Fruit fly (Drosophila melanogaster) whole organism, prepupa: ENCODE data around the gene Klp61F.

ENCODE experiments used
- Blimp-1 ChIP-seq: fragments of 200-800 bp; sonication (Bioruptor generic); optimal IDR thresholded peaks from 3 replicates; lab custom pipeline; 2017; ENCODE audit warnings: missing biosample characterization, missing genetic modification characterization, mild to moderate bottlenecking, moderate library complexity, missing genetic modification reagents
- CG11294 ChIP-seq: fragments of 200-800 bp; sonication (Bioruptor generic); IDR thresholded peaks from 2 replicates; pipeline ENCODE4 v1.3.6; 2022; ENCODE audit warnings: missing biosample characterization, missing genetic modification characterization
- CG11762 ChIP-seq: fragments of 200-800 bp; sonication (Bioruptor generic); optimal IDR thresholded peaks from 3 replicates; lab custom pipeline; 2016; ENCODE audit warnings: missing biosample characterization, missing genetic modification characterization; ENCODE audit not compliant: insufficient read depth
- CG1621 ChIP-seq: fragments of 200-800 bp; sonication (Bioruptor generic); optimal IDR thresholded peaks from 3 replicates; lab custom pipeline; 2018; ENCODE audit warnings: missing biosample characterization, mild to moderate bottlenecking, missing genetic modification characterization
- CG3032 ChIP-seq: fragments of 200-800 bp; optimal IDR thresholded peaks from 2 replicates; lab custom pipeline; 2019; ENCODE audit warnings: missing biosample characterization, mild to moderate bottlenecking, missing genetic modification characterization, moderate library complexity
- CG31627 ChIP-seq: fragments of 200-800 bp; sonication (Bioruptor generic); optimal IDR thresholded peaks from 3 replicates; lab custom pipeline; 2016; ENCODE audit warnings: missing biosample characterization, missing genetic modification characterization
- CG4318 ChIP-seq: fragments of 200-800 bp; sonication (Bioruptor generic); optimal IDR thresholded peaks from 3 replicates; lab custom pipeline; 2017; ENCODE audit warnings: missing biosample characterization, mild to moderate bottlenecking, missing genetic modification characterization
- CG6163 ChIP-seq: fragments of 200-800 bp; sonication (Bioruptor generic); IDR thresholded peaks from 3 replicates; pipeline ENCODE4 v1.3.6; 2022; ENCODE audit warnings: missing biosample characterization, missing genetic modification characterization
- CG6792 ChIP-seq: fragments of 200-800 bp; sonication (Bioruptor generic); optimal IDR thresholded peaks from 3 replicates; lab custom pipeline; 2016; ENCODE audit warnings: missing biosample characterization, missing genetic modification characterization
- CG6808 ChIP-seq: fragments of 200-800 bp; sonication (Bioruptor generic); optimal IDR thresholded peaks from 3 replicates; lab custom pipeline; 2017; ENCODE audit warnings: missing biosample characterization, missing genetic modification characterization, mild to moderate bottlenecking, moderate library complexity, missing genetic modification reagents
- CG6854 ChIP-seq: fragments of 200-800 bp; sonication (Bioruptor generic); optimal IDR thresholded peaks from 2 replicates; lab custom pipeline; 2017; ENCODE audit warnings: missing biosample characterization, mild to moderate bottlenecking, missing genetic modification characterization
- CG7368 ChIP-seq: fragments of 200-800 bp; sonication (Bioruptor generic); optimal IDR thresholded peaks from 3 replicates; lab custom pipeline; 2016; ENCODE audit warnings: missing biosample characterization, missing genetic modification characterization
- CG8119 ChIP-seq: fragments of 200-800 bp; sonication (Bioruptor generic); IDR thresholded peaks from 3 replicates; pipeline ENCODE4 v1.3.6; 2022; ENCODE audit warnings: missing biosample characterization, missing genetic modification characterization
- CG8319 ChIP-seq: fragments of 200-800 bp; sonication (Bioruptor generic); optimal IDR thresholded peaks from 3 replicates; lab custom pipeline; 2016; ENCODE audit warnings: missing biosample characterization, missing genetic modification characterization
- CG8632 ChIP-seq: fragments of 200-800 bp; sonication (Bioruptor generic); optimal IDR thresholded peaks from 3 replicates; lab custom pipeline; 2016; ENCODE audit warnings: missing biosample characterization, missing genetic modification characterization
- CG9139 ChIP-seq: fragments of 200-800 bp; sonication (Bioruptor generic); optimal IDR thresholded peaks from 3 replicates; lab custom pipeline; 2017; ENCODE audit warnings: missing biosample characterization, mild to moderate bottlenecking, missing genetic modification characterization
- Eip78C ChIP-seq: fragments of 200-800 bp; sonication (Bioruptor generic); peaks from one replicate; lab custom pipeline; 2016; ENCODE audit warnings: missing biosample characterization, missing genetic modification characterization
- Eip93F ChIP-seq: fragments of 200-800 bp; sonication (Bioruptor generic); optimal IDR thresholded peaks from 2 replicates; lab custom pipeline; 2016; ENCODE audit warnings: missing biosample characterization, mild to moderate bottlenecking, missing genetic modification characterization
- Ets21C ChIP-seq: fragments of 200-800 bp; sonication (Bioruptor generic); optimal IDR thresholded peaks from 3 replicates; lab custom pipeline; 2016; ENCODE audit warnings: missing biosample characterization, missing genetic modification characterization
- Ets96B ChIP-seq: fragments of 200-800 bp; optimal IDR thresholded peaks from 2 replicates; lab custom pipeline; 2019; ENCODE audit warnings: missing biosample characterization, mild to moderate bottlenecking, missing genetic modification characterization, moderate library complexity
- Gug ChIP-seq: fragments of 200-800 bp; sonication (Bioruptor generic); IDR thresholded peaks from 2 replicates; pipeline ENCODE4 v1.3.6; 2022; ENCODE audit warnings: missing biosample characterization, missing genetic modification characterization
- Hr39 ChIP-seq: fragments of 200-800 bp; sonication (Bioruptor generic); optimal IDR thresholded peaks from 2 replicates; lab custom pipeline; 2016; ENCODE audit warnings: missing biosample characterization, missing genetic modification characterization
- Lpt ChIP-seq: fragments of 200-800 bp; sonication (Bioruptor generic); optimal IDR thresholded peaks from 3 replicates; lab custom pipeline; 2016; ENCODE audit warnings: missing biosample characterization, missing genetic modification characterization
- Met ChIP-seq: fragments of 200-800 bp; sonication (Bioruptor generic); optimal IDR thresholded peaks from 3 replicates; lab custom pipeline; 2016; ENCODE audit warnings: missing biosample characterization, missing genetic modification characterization
- Smox ChIP-seq: fragments of 200-800 bp; sonication (Bioruptor generic); optimal IDR thresholded peaks from 3 replicates; lab custom pipeline; 2016; ENCODE audit warnings: missing biosample characterization, missing genetic modification characterization
- Sox102F ChIP-seq: fragments of 200-800 bp; sonication (Bioruptor generic); optimal IDR thresholded peaks from 2 replicates; lab custom pipeline; 2016; ENCODE audit warnings: missing biosample characterization, mild to moderate bottlenecking, missing genetic modification characterization
- Sox15 ChIP-seq: fragments of 200-800 bp; sonication (Bioruptor generic); optimal IDR thresholded peaks from 3 replicates; lab custom pipeline; 2016; ENCODE audit warnings: missing biosample characterization, missing genetic modification characterization
- acj6 ChIP-seq: fragments of 200-800 bp; sonication (Bioruptor generic); optimal IDR thresholded peaks from 3 replicates; lab custom pipeline; 2016; ENCODE audit warnings: missing biosample characterization, missing genetic modification characterization
- dac ChIP-seq: fragments of 200-800 bp; sonication (Bioruptor generic); optimal IDR thresholded peaks from 2 replicates; lab custom pipeline; 2017; ENCODE audit warnings: missing biosample characterization, mild to moderate bottlenecking, missing genetic modification characterization
- eg ChIP-seq: fragments of 200-800 bp; sonication (Bioruptor generic); IDR thresholded peaks from 3 replicates; pipeline ENCODE4 v1.3.6; 2022; ENCODE audit warnings: missing biosample characterization, missing genetic modification characterization
- esn ChIP-seq: fragments of 200-800 bp; sonication (Bioruptor generic); optimal IDR thresholded peaks from 2 replicates; lab custom pipeline; 2016; ENCODE audit warnings: missing biosample characterization, mild to moderate bottlenecking, missing genetic modification characterization, moderate library complexity
- fkh ChIP-seq: fragments of 200-800 bp; sonication (Bioruptor generic); optimal IDR thresholded peaks from 3 replicates; lab custom pipeline; 2017; ENCODE audit warnings: missing biosample characterization, mild to moderate bottlenecking, missing genetic modification characterization, moderate library complexity
- net ChIP-seq: fragments of 200-800 bp; sonication (Bioruptor generic); optimal IDR thresholded peaks from 3 replicates; lab custom pipeline; 2016; ENCODE audit warnings: missing biosample characterization, missing genetic modification characterization
- pdm3 ChIP-seq: fragments of 200-800 bp; sonication (Bioruptor generic); optimal IDR thresholded peaks from 3 replicates; lab custom pipeline; 2016; ENCODE audit warnings: missing biosample characterization, missing genetic modification characterization
- salr ChIP-seq, 2 experiments: fragments of 200-800 bp; sonication (Bioruptor generic); optimal IDR thresholded peaks; 3 replicates each; lab custom pipeline; 2016 to 2018; ENCODE audit warnings: missing biosample characterization in 2 of 2, missing genetic modification characterization in 2 of 2, mild to moderate bottlenecking in 1 of 2
- ss ChIP-seq, 2 experiments: fragments of 200-800 bp; sonication (Bioruptor generic); optimal IDR thresholded peaks; 2 replicates in 1 of 2; 3 replicates in 1 of 2; lab custom pipeline; 2017 to 2018; ENCODE audit warnings: mild to moderate bottlenecking in 2 of 2, missing biosample characterization in 2 of 2, missing genetic modification characterization in 2 of 2, moderate library complexity in 1 of 2
- svp ChIP-seq: fragments of 200-800 bp; sonication (Bioruptor generic); peaks from one replicate; lab custom pipeline; 2016; ENCODE audit warnings: missing biosample characterization, missing genetic modification characterization
- topi ChIP-seq: fragments of 200-800 bp; sonication (Bioruptor generic); optimal IDR thresholded peaks from 3 replicates; lab custom pipeline; 2016; ENCODE audit warnings: missing biosample characterization, missing genetic modification characterization

Klp61F gene

DNA sequence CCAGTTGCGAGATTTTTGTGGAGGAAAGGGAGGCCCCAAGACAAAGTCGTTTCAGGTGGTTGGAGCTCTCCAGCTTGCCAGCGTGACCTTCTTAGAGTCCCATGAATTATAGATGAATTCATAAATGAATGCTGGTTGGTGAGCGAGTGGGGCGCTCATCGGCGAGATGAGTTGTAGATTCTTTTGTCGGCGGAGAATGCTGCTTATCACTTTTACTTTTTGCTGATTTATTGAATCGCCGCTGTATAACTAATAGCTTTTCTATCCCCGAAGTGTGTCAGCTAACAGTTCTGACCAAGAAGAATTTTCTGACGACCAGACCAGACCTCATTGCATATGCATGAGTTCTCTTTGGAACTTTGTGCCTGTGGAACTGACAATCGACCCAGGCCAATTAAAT is 33.6 kb downstream of the Klp61F start:
- TF ChIP-seq CG3032: no peak
- no peak for TF ChIP-seq CG9139 (GFP tag; lab: Kevin White, UChicago)
- no peak for TF ChIP-seq Sox102F (GFP tag; lab: Kevin White, UChicago)
- TF ChIP-seq CG11762 (GFP tag; lab: Kevin White, UChicago): no peak
- TF ChIP-seq fkh (GFP tag; lab: Kevin White, UChicago): no peak
- no peak for TF ChIP-seq CG6854 (GFP tag; lab: Kevin White, UChicago)
- TF ChIP-seq ss (GFP tag; optimal IDR thresholded peaks at IDR 0.05; lab: Kevin White, UChicago): no peak
- no peak for TF ChIP-seq eg (GFP tag; lab: Robert Waterston, UW)
- TF ChIP-seq CG7368 (GFP tag; lab: Kevin White, UChicago): no peak

DNA sequence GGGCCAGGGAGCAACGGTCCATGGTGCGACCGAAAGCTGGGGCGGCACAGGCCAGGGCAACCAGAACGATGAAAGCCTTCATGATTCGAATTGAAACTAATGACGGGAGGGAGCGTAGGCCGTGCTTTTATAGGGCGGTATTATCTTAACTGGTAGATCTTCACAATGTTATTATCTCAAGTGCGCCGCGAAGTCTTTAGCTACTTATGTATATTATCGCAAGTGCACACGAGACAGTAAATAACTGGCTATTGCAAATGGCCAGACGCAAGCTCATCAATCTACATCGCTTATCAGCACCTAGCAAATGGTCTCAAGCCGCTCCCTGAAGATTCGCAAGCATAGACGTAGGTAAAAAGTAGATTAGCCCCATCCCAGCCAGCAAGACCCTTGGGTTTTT is 34.6 kb downstream of the Klp61F start, which contains the start of gene LysD:
Gene LysD, minus strand, starts transcription at position 101 of the 400 bp plus-strand sequence.
- no peak for TF ChIP-seq Hr39 (GFP tag; lab: Kevin White, UChicago)
- no peak for TF ChIP-seq CG8119 (GFP tag; lab: Robert Waterston, UW)
- no peak for TF ChIP-seq Lpt (GFP tag; lab: Kevin White, UChicago)
- TF ChIP-seq, all 60 proteins: peak for 0

DNA sequence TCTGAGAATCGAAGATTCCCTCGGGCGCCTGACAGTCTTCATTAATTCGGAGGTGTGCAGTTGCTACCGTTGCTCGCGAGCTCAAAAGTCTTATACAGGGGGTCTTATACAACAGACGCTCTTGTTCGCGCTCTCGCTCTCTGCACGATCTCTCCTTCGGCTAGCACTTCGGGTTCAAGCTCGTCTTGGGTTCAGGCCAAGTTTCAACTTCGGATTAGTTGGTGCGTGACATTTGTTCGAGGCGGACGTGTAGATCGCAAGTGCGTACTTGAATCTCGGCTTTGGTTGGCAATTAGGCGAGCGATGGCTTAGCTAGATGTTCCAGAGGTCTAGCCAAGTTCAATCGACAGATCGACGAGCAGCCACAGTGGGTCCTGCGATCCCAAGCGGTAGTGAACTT is 37.5 kb downstream of the Klp61F start:
- TF ChIP-seq ss (GFP tag; optimal IDR thresholded peaks at IDR 0.05; lab: Kevin White, UChicago) (peak in 1 of 2 experiments; percentile 26), Eip78C (GFP tag; lab: Kevin White, UChicago) (peak; percentile 63), CG3032 (no peak), Lpt (GFP tag; lab: Kevin White, UChicago) (peak; percentile 23), net (GFP tag; lab: Kevin White, UChicago) (peak; percentile 4), eg (GFP tag; lab: Robert Waterston, UW) (0 out of 3 replicates have a peak, but pooled peaks have one; percentile 43), svp (GFP tag; lab: Kevin White, UChicago) (peak; percentile 57), topi (GFP tag; lab: Kevin White, UChicago) (no peak), CG8119 (GFP tag; lab: Robert Waterston, UW) (peak; percentile 28; the same call in 1 of the 3 replicates)

DNA sequence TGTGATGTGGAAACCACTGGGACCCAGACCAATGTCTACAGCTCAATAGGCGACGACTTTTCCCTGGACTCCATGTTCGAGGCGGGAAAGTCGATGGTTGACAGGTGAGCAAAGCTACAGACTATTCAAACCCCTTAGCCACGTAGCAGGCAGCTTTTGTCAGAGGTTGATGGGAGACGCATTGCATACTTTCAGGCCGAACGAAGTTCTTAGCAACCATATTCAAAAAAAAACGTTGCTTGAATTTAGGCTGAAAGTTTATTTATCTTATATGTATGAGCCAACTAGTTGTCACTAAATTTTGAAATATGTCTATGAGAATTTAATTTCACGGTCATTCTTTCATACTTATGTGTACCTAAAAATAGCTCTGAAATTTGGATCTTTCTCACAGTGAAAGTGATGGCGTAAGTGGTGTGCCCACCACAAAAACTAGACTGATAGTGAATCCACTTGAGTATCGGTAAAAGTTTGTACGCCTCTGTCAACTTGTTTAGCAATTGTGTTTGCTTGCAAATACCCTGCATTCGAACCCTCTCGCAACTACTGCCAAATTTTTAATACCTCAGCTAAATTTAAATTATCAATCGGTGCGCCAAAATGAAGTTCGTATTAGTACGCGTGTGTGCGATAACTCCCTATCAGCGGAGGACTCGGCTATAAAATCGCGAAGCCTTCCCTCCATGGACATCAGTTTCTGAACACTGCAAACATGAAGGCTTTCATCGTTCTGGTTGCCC is 38.9 kb downstream of the Klp61F start, which contains the start of gene LysB:
Gene LysB, plus strand, starts transcription at position 690 of the 740 bp plus-strand sequence.
- TF ChIP-seq fkh (GFP tag; lab: Kevin White, UChicago) (peak; percentile 33), Sox15 (GFP tag; lab: Kevin White, UChicago) (no peak), CG4318 (GFP tag; lab: Kevin White, UChicago) (no peak)

DNA sequence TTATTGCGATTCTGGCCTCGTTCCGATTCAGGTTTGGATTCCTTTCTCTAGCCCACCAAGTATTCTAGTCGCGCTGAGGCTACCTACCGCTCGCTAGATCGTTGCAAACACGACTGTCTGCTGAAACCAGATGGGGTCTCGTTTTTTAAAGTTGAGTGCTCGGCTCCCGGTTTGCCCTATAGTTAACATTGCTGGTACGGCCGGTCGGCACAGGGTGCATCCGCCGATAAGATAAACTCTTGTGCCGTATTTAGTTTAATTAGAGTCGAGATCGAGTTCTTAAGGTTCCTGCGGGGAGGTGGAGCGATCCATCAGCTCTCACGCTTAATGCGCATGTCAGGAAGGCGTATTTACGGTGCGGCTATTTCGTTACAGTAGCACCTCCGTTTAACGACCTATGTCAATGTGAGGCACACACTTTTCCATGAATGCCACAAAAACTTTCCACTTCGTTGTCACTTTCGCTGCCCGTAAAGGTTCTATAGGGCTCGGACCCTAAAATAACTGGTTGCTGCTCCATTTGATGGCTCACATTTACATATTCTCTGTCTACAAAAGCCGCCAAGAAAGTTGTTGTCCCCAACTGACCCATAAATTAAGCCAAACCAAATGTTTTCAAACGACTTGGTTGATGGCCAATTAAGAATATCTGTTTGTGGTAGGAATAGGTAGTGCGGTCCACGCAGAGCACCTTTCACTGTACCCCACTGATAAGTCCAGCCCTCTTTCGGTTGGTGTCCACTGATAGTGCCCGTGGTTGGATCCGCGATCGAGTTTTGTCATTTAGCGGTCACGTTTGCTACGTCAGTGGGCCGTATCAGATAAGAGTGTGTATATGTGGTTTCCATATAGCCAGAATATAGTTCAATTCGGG is 40.8 kb downstream of the Klp61F start, which contains the start of gene CG9119:
Gene CG9119, minus strand, starts transcription at position 122 of the 874 bp plus-strand sequence.
- peak; percentile 27 for TF ChIP-seq acj6 (GFP tag; lab: Kevin White, UChicago)
- TF ChIP-seq CG11294 (GFP tag; lab: Robert Waterston, UW): no peak
- no peak for TF ChIP-seq Ets21C (GFP tag; lab: Kevin White, UChicago)
- TF ChIP-seq Gug (GFP tag; lab: Robert Waterston, UW): no peak
- no peak for TF ChIP-seq CG8632 (GFP tag; lab: Kevin White, UChicago)
- TF ChIP-seq Eip93F: no peak
- TF ChIP-seq CG1621 (tag; lab: Kevin White, UChicago): peak; percentile 91
- TF ChIP-seq CG6854 (GFP tag; lab: Kevin White, UChicago): no peak
- peak; percentile 29 for TF ChIP-seq CG6792 (GFP tag; lab: Kevin White, UChicago)
- peak; percentile 90 for TF ChIP-seq Eip78C (GFP tag; lab: Kevin White, UChicago)
- peak; percentile 18 for TF ChIP-seq topi (GFP tag; lab: Kevin White, UChicago)
- peak; percentile 18 for TF ChIP-seq Met
- no peak for TF ChIP-seq CG6163
- TF ChIP-seq CG6808 (GFP tag; lab: Kevin White, UChicago): no peak
- TF ChIP-seq Smox: no peak
- no peak for TF ChIP-seq CG4318 (GFP tag; lab: Kevin White, UChicago)
- TF ChIP-seq CG31627 (GFP tag; lab: Kevin White, UChicago): no peak
- peak; percentile 35 for TF ChIP-seq pdm3 (GFP tag; lab: Kevin White, UChicago)
- no peak for TF ChIP-seq Blimp-1 (GFP tag; lab: Kevin White, UChicago)
- peak; percentile 30 for TF ChIP-seq esn (GFP tag; lab: Kevin White, UChicago)
- no peak for TF ChIP-seq salr (GFP tag; optimal IDR thresholded peaks at IDR 0.05; lab: Kevin White, UChicago)
- TF ChIP-seq ss (GFP tag; optimal IDR thresholded peaks at IDR 0.05; lab: Kevin White, UChicago): peak; percentile 23 to 51
- TF ChIP-seq CG7368 (GFP tag; lab: Kevin White, UChicago): no peak
- TF ChIP-seq Ets96B (tag; lab: Kevin White, UChicago): peak; percentile 3
- no peak for TF ChIP-seq dac (GFP tag; lab: Kevin White, UChicago)
- TF ChIP-seq CG8319 (GFP tag; lab: Kevin White, UChicago): peak; percentile 31
- no peak for TF ChIP-seq Lpt (GFP tag; lab: Kevin White, UChicago)
